Worm (Caenorhabditis elegans) whole organism, L4 larva: ENCODE data around the gene dhhc-8.

Experiments
- ceh-20 ChIP-seq: fragments of 200-800 bp; sonication (Bioruptor generic); IDR thresholded peaks from 2 replicates; pipeline ENCODE4 v1.3.6; 2022; ENCODE audit warnings: missing genetic modification reagents, missing genetic modification characterization, missing compliant biosample characterization
- fos-1 ChIP-seq: fragments of 150-350 bp; optimal IDR thresholded peaks from 2 replicates; lab custom pipeline; 2014; ENCODE audit warnings: missing biosample characterization, missing genetic modification characterization
- nhr-25 ChIP-seq: sonication (generic microtip); optimal IDR thresholded peaks from 2 replicates; lab custom pipeline; 2017; ENCODE audit warnings: missing genetic modification characterization, mild to moderate bottlenecking, missing compliant biosample characterization, antibody characterized with exemption, moderate library complexity, borderline replicate concordance; ENCODE audit not compliant: insufficient read depth
- skn-1 ChIP-seq: fragments of 150-350 bp; optimal IDR thresholded peaks from 2 replicates; lab custom pipeline; 2014; ENCODE audit warnings: missing biosample characterization, missing genetic modification characterization

- TF ChIP-seq ceh-20 (GFP tag; lab: Robert Waterston, UW) = no peak
- no peak for TF ChIP-seq fos-1 (tag; lab: Kevin White, UChicago)
- TF ChIP-seq nhr-25 = no peak
- TF ChIP-seq skn-1 (tag; lab: Kevin White, UChicago) = no peak
Observed at ce11 chrIII:13064213-13065184, 42.9 kb upstream of the dhhc-8 start.
